Fruit fly (Drosophila melanogaster): ENCODE measurements around the gene Edem2.

- TF ChIP-seq ems (GFP tag; optimal IDR thresholded peaks at IDR 0.05) (no peak), da (GFP tag; optimal IDR thresholded peaks at IDR 0.05) (no peak)
Measured at dm6 chr2L:13157903-13158302, 34.1 kb upstream of the Edem2 start.
